Fruit fly (Drosophila melanogaster): ENCODE measurements around the gene CG32639.

DNA sequence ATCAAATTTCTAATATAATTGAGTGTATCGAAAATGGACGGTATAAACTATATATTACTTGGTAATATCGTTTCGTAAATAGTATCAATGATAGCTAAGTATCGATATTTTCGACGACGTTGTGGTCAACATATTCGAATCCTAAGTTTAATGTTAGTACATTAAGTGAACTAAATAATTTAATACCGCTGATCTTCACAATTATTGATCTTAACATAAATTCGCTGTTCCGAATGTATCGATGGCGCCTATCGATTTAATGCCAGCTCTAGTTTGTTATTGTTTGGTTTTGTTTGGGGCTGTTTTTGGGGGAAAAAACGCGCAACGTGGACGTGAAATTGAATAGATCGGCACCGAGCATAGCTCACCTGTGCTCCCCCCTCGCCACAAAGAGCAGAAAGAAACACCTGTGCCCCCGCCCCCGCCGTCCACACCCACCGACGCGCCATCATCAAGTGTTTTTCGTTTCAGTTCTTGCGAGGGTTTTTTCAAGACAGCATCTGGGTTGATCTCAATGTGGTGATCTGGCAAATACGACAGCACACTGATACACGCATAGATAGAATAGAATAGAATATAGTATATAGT, 49.5 kb upstream of the CG32639 start:
- TF ChIP-seq Sin3A (optimal IDR thresholded peaks at IDR 0.05) (no peak), psq (optimal IDR thresholded peaks at IDR 0.05) (no peak), insv (optimal IDR thresholded peaks at IDR 0.05) (no peak), Myc (optimal IDR thresholded peaks at IDR 0.05) (no peak)
